Fruit fly (Drosophila melanogaster) whole organism, pupa: Measurements from ENCODE around the gene CG13991.

Source experiments
- CG8159 ChIP-seq: fragments of 200-800 bp; sonication (Bioruptor generic); optimal IDR thresholded peaks from 3 replicates; lab custom pipeline; 2018; ENCODE audit warnings: missing biosample characterization, mild to moderate bottlenecking, missing genetic modification characterization, moderate library complexity
- CG8301 ChIP-seq: fragments of 200-800 bp; sonication (Bioruptor generic); optimal IDR thresholded peaks from 2 replicates; lab custom pipeline; 2018; ENCODE audit warnings: missing biosample characterization, mild to moderate bottlenecking, missing genetic modification characterization
- D1 ChIP-seq: fragments of 200-800 bp; sonication (Bioruptor generic); optimal IDR thresholded peaks from 2 replicates; lab custom pipeline; 2018; ENCODE audit warnings: missing biosample characterization, mild to moderate bottlenecking, missing genetic modification characterization, moderate library complexity
- fd96Ca ChIP-seq: fragments of 200-800 bp; sonication (Bioruptor generic); IDR thresholded peaks from 3 replicates; pipeline ENCODE4 v1.3.6; 2022; ENCODE audit warnings: missing biosample characterization, missing genetic modification characterization

- TF ChIP-seq D1 (tag; lab: Kevin White, UChicago) (no peak), CG8159 (tag; lab: Kevin White, UChicago) (no peak), fd96Ca (no peak), CG8301 (tag; lab: Kevin White, UChicago) (no peak)
Measured at dm6 chr2L:6118212-6118611, 21.0 kb upstream of the CG13991 start, which contains the start of gene CG31642.
